Fruit fly (Drosophila melanogaster) whole organism, wandering third instar larva: ENCODE results near the gene Pka-C3.

ENCODE experiments used
- CG9705 ChIP-seq: fragments of 200-800 bp; sonication (Bioruptor generic); optimal IDR thresholded peaks from 2 replicates; lab custom pipeline; 2018; ENCODE audit warnings: missing biosample characterization, mild to moderate bottlenecking, missing genetic modification characterization
- Hr78 ChIP-seq: fragments of >200 bp; optimal IDR thresholded peaks from 2 replicates; lab custom pipeline; 2017; ENCODE audit warnings: missing biosample characterization, missing genetic modification characterization
- dsf ChIP-seq: sonication (Bioruptor generic); optimal IDR thresholded peaks from 2 replicates; lab custom pipeline; 2016; ENCODE audit warnings: missing biosample characterization, missing genetic modification characterization, borderline replicate concordance
- jim ChIP-seq: fragments of 175-275, 200-325 bp; sonication (Bioruptor generic); optimal IDR thresholded peaks from 2 replicates; lab custom pipeline; 2016; ENCODE audit warnings: missing biosample characterization, mild to moderate bottlenecking, missing genetic modification characterization
- usp ChIP-seq: fragments of >200 bp; optimal IDR thresholded peaks from 2 replicates; lab custom pipeline; 2017; ENCODE audit warnings: missing biosample characterization, missing genetic modification characterization

DNA sequence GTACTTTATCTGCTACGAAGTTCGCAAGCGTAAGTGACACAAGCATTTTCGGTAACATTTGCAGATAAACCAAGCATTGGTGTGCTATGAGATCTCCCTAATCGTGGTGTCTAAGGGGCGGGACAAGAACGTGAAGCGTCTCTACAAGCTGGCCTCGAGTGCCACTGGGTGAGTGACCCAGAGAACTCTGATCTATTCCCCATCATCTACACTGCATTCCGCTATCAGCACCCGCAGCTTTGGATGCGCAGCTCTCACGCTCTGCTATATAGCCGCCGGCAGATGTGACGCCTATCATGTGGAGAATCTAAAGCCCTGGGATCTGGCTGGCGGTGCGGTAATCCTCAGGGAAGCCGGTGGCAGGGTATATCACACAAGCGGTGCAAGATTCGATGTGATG, 24.6 kb upstream of the Pka-C3 start:
- TF ChIP-seq dsf (GFP tag; lab: Kevin White, UChicago) (no peak), usp (no peak), Hr78 (GFP tag; lab: Kevin White, UChicago) (no peak), CG9705 (no peak), jim (no peak)
